Worm (Caenorhabditis elegans) whole organism, midembryonic: Measurements from ENCODE around the gene dnj-24.

Experiments used
- flt-1 ChIP-seq: fragments of 200-800 bp; sonication (Bioruptor generic); IDR thresholded peaks from 2 replicates; pipeline ENCODE4 v1.3.6; 2022; ENCODE audit warnings: missing genetic modification characterization, missing compliant biosample characterization
- med-1 ChIP-seq: sonication (generic microtip); optimal IDR thresholded peaks from 2 replicates; lab custom pipeline; 2017; ENCODE audit warnings: missing genetic modification characterization, mild to moderate bottlenecking, missing compliant biosample characterization, antibody characterized with exemption, missing genetic modification reagents; ENCODE audit not compliant: insufficient read depth
- ref-1 ChIP-seq: fragments of 200-800 bp; sonication (Bioruptor generic); conservative IDR thresholded peaks from 2 replicates; pipeline ENCODE4 v1.3.6; 2022; ENCODE audit warnings: missing genetic modification reagents, missing genetic modification characterization, missing compliant biosample characterization
- tab-1 ChIP-seq: fragments of 200-800 bp; sonication (Bioruptor generic); IDR thresholded peaks from 2 replicates; pipeline ENCODE4 v1.3.6; 2022; ENCODE audit warnings: missing genetic modification characterization, missing compliant biosample characterization
- ztf-29 ChIP-seq: fragments of 200-800 bp; sonication (Bioruptor generic); IDR thresholded peaks from 2 replicates; pipeline ENCODE4 v1.3.6; 2022; ENCODE audit warnings: missing genetic modification reagents, missing genetic modification characterization, missing compliant biosample characterization

DNA sequence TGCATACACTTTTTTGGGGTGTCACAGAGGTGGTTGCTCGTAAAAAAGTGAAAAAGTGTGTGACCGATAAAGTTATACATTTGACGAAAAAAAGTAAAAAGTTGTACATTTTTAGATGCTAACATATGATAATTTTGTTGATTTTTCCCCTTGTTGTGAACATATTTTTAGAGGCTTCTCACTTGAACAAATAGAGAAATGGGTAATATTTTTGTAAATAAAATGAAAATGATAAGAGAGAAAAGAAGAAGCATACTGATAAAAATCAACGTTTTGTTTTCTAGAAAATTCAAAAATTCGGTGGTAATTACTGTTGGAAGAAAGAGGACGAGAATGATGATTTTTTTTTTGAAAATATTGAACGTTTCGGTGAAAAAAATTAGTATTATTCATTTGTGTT, 3.6 kb downstream of the dnj-24 start:
- TF ChIP-seq med-1 (GFP tag; lab: Kevin White, UChicago) (no peak), ztf-29 (GFP tag; lab: Robert Waterston, UW) (no peak), ref-1 (GFP tag; lab: Robert Waterston, UW) (no peak), tab-1 (GFP tag; lab: Robert Waterston, UW) (no peak), flt-1 (GFP tag; lab: Robert Waterston, UW) (no peak)
